Worm (Caenorhabditis elegans) whole organism, early embryonic: ENCODE results near the gene best-3.

Experiments used
- B0310.2 ChIP-seq: sonication (generic microtip); optimal IDR thresholded peaks from 2 replicates; lab custom pipeline; 2016; ENCODE audit warnings: mild to moderate bottlenecking, missing genetic modification characterization, missing compliant biosample characterization
- F13C5.2 ChIP-seq: sonication (generic microtip); optimal IDR thresholded peaks from 2 replicates; lab custom pipeline; 2017; ENCODE audit warnings: mild to moderate bottlenecking, missing genetic modification characterization, inconsistent platforms, missing compliant biosample characterization
- aly-1 ChIP-seq: sonication (generic microtip); optimal IDR thresholded peaks from 2 replicates; lab custom pipeline; 2016; ENCODE audit warnings: missing genetic modification characterization, missing compliant biosample characterization
- ama-1 ChIP-seq: fragments of 150-350 bp; optimal IDR thresholded peaks from 2 replicates; lab custom pipeline; 2014
- ceh-13 ChIP-seq: fragments of 200-800 bp; sonication (Bioruptor generic); optimal IDR thresholded peaks from 2 replicates; lab custom pipeline; 2018; ENCODE audit warnings: mild to moderate bottlenecking, missing genetic modification characterization, missing compliant biosample characterization
- ceh-36 ChIP-seq: sonication (generic microtip); optimal IDR thresholded peaks from 2 replicates; lab custom pipeline; 2016; ENCODE audit warnings: missing genetic modification characterization, inconsistent platforms, missing compliant biosample characterization
- ets-7 ChIP-seq: sonication (generic microtip); optimal IDR thresholded peaks from 2 replicates; lab custom pipeline; 2016; ENCODE audit warnings: missing genotype, missing genetic modification characterization, missing compliant biosample characterization
- flt-1 ChIP-seq: fragments of 200-800 bp; sonication (Bioruptor generic); IDR thresholded peaks from 2 replicates; pipeline ENCODE4 v1.3.6; 2022; ENCODE audit warnings: missing genetic modification characterization, missing compliant biosample characterization
- hmbx-1 ChIP-seq: sonication (generic microtip); optimal IDR thresholded peaks from 2 replicates; lab custom pipeline; 2016; ENCODE audit warnings: mild to moderate bottlenecking, missing genetic modification characterization, missing compliant biosample characterization
- hmg-4 ChIP-seq: fragments of 200-800 bp; sonication (Bioruptor generic); optimal IDR thresholded peaks from 2 replicates; lab custom pipeline; 2018; ENCODE audit warnings: mild to moderate bottlenecking, missing genetic modification characterization, missing compliant biosample characterization
- hnd-1 ChIP-seq: sonication (generic microtip); optimal IDR thresholded peaks from 2 replicates; lab custom pipeline; 2016; ENCODE audit warnings: missing genetic modification characterization, missing compliant biosample characterization
- pes-1 ChIP-seq: fragments of 200-800 bp; sonication (Bioruptor generic); IDR thresholded peaks from 2 replicates; pipeline ENCODE4 v1.3.6; 2022; ENCODE audit warnings: missing genetic modification reagents, missing genetic modification characterization, missing compliant biosample characterization
- scrt-1 ChIP-seq: fragments of 200-800 bp; sonication (Bioruptor generic); IDR thresholded peaks from 2 replicates; pipeline ENCODE4 v1.3.6; 2022; ENCODE audit warnings: missing genetic modification characterization, missing compliant biosample characterization
- sea-1 ChIP-seq: fragments of 200-800 bp; sonication (Bioruptor generic); conservative IDR thresholded peaks from 2 replicates; pipeline ENCODE4 v1.3.6; 2022; ENCODE audit warnings: missing genetic modification characterization, missing compliant biosample characterization
- tbx-11 ChIP-seq: fragments of 200-800 bp; sonication (Bioruptor generic); IDR thresholded peaks from 2 replicates; pipeline ENCODE4 v1.3.6; 2022; ENCODE audit warnings: missing genetic modification characterization, missing compliant biosample characterization
- tbx-37 ChIP-seq: fragments of 200-800 bp; sonication (Bioruptor generic); conservative IDR thresholded peaks from 2 replicates; pipeline ENCODE4 v1.3.6; 2022; ENCODE audit warnings: missing genetic modification reagents, missing genetic modification characterization, missing compliant biosample characterization
- tra-4 ChIP-seq: sonication (generic microtip); optimal IDR thresholded peaks from 2 replicates; lab custom pipeline; 2017; ENCODE audit warnings: missing genetic modification characterization, missing compliant biosample characterization

The best-3 gene

DNA sequence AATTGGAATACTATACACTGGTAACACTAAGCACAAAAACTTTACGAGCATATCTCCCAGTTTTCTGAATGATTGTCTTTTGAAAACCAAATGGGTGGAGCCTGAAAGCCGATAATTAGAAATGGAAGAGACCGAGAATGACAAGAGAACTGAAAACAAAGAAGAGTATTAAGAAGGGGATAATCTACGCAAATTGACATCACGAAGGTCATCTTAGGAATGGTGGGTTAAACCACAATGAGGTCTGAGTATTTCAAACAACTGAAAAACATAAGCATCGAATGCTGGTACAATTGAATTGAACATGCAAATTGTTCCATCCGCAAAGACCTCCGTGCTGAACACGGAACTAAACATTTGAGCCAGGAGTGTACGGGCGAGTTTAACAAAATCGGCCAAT is 26.7 kb downstream of the best-3 start, which contains the start of gene spp-24:
Gene spp-24, minus strand, starts transcription at position 101 of the 400 bp plus-strand sequence.
- no peak for TF ChIP-seq hmbx-1
- TF ChIP-seq F13C5.2 (tag; lab: Kevin White, UChicago) = no peak
- TF ChIP-seq ets-7 (tag; lab: Kevin White, UChicago) = no peak
- TF ChIP-seq tbx-11 (GFP tag; lab: Robert Waterston, UW) = no peak
- TF ChIP-seq ceh-36 = no peak

DNA sequence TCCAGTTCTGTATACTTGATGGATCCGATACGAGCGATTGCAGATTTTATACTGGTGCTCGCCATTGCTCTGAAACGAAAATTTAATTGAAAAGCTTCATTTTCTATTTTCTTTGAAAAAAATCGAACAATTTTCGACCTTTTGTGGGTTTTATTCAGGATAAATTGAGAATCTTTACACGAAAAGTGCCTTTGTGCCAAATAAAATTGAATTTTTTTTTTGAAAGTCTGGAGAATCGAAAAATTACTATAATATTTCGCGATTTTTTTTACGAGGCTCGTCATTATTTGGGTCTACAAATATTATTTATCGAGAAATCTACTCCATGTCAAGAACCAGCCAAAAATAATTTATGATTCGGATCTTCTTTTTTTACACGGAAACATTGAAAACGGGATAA is 29.1 kb downstream of the best-3 start, which contains the start of gene F23F1.10:
Gene F23F1.10, minus strand, starts transcription at position 69 of the 400 bp plus-strand sequence.
- TF ChIP-seq ama-1 (no peak), hnd-1 (tag; lab: Kevin White, UChicago) (no peak), B0310.2 (tag; lab: Kevin White, UChicago) (no peak), sea-1 (GFP tag; lab: Robert Waterston, UW) (no peak), tbx-37 (no peak), hmbx-1 (no peak), flt-1 (no peak), ets-7 (tag; lab: Kevin White, UChicago) (no peak), ceh-36 (no peak), tra-4 (tag; lab: Kevin White, UChicago) (no peak), aly-1 (tag; lab: Kevin White, UChicago) (no peak), scrt-1 (GFP tag; lab: Robert Waterston, UW) (no peak), pes-1 (GFP tag; lab: Robert Waterston, UW) (no peak), hmg-4 (GFP tag; lab: Kevin White, UChicago) (no peak), ceh-13 (GFP tag; lab: Kevin White, UChicago) (no peak), F13C5.2 (tag; lab: Kevin White, UChicago) (no peak), tbx-11 (GFP tag; lab: Robert Waterston, UW) (no peak)

DNA sequence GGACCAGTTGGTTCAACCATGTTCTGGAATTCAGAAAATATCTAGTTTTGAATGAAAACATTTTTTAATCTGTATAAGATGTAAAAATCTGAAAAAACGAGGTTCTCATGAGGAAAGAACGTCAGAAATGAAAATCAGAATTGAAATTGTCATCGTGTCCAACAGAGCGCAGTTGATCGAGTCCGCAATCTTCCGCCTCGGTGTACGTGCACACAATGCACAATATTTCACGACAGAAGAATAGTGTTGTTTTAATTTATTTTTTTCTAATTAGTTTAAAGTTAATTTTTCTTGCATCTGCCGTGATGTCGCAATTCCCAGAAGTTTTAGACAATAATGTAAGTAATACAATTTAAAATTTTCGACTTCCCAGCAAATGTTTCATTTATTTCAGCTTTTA is 30.9 kb downstream of the best-3 start, which contains the start of gene nfyc-1:
Gene nfyc-1, plus strand, starts transcription at position 268 of the 400 bp plus-strand sequence.
- TF ChIP-seq tra-4 (tag; lab: Kevin White, UChicago) (no peak), F13C5.2 (tag; lab: Kevin White, UChicago) (peak; percentile 54)

DNA sequence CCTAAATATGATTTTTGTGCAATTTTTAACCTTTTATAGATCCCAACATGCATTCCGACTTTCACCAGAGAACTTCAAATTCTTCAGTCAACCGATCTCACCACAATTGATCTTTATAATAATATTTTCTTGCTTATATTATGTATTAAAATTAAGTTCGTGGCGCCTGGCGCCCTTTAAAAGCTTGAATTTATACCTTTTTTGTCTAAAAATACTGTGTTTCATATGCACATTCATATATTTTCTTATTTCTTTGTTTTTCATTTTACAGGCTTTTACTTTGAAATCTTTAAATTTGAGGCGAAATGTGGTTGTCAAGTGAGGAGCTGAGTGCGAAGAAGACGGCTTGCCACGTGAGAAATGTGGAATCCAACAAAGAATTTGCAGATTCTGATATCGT is 32.0 kb downstream of the best-3 start, which contains the start of gene rpoa-49:
Gene rpoa-49, plus strand, starts transcription at position 301 of the 400 bp plus-strand sequence.
- TF ChIP-seq scrt-1 (GFP tag; lab: Robert Waterston, UW) (no peak), tbx-37 (no peak), pes-1 (GFP tag; lab: Robert Waterston, UW) (no peak), tbx-11 (GFP tag; lab: Robert Waterston, UW) (no peak), ceh-13 (GFP tag; lab: Kevin White, UChicago) (no peak), hmg-4 (GFP tag; lab: Kevin White, UChicago) (no peak), tra-4 (tag; lab: Kevin White, UChicago) (no peak), F13C5.2 (tag; lab: Kevin White, UChicago) (no peak), hnd-1 (tag; lab: Kevin White, UChicago) (no peak), hmbx-1 (no peak), aly-1 (tag; lab: Kevin White, UChicago) (no peak), sea-1 (GFP tag; lab: Robert Waterston, UW) (no peak), ceh-36 (no peak), ama-1 (no peak), B0310.2 (tag; lab: Kevin White, UChicago) (no peak), ets-7 (tag; lab: Kevin White, UChicago) (no peak), flt-1 (no peak)

DNA sequence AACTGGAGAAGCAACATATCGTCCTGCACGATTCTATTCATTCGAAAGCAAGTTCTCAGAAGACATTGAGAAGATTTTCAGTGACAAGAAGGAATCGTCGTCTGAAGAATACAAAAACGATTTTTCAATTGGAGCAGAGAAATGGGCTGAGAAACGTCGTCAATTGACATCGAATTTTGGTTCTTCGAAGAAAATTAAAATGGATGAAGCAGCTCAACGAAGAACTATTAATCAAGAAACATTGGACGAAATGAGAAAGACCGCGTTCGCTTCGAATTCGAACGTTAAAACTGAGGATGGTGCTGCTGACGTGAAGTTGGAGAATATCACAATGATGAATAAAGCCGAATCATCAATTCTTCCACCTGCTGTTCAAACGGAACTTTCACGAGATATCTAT is 33.3 kb downstream of the best-3 start, which contains the start of gene rpt-4:
Gene rpt-4, minus strand, starts transcription at position 101 of the 400 bp plus-strand sequence.
- TF ChIP-seq ceh-36 (no peak), ama-1 (no peak), sea-1 (GFP tag; lab: Robert Waterston, UW) (no peak), B0310.2 (tag; lab: Kevin White, UChicago) (no peak), tbx-11 (GFP tag; lab: Robert Waterston, UW) (no peak)

DNA sequence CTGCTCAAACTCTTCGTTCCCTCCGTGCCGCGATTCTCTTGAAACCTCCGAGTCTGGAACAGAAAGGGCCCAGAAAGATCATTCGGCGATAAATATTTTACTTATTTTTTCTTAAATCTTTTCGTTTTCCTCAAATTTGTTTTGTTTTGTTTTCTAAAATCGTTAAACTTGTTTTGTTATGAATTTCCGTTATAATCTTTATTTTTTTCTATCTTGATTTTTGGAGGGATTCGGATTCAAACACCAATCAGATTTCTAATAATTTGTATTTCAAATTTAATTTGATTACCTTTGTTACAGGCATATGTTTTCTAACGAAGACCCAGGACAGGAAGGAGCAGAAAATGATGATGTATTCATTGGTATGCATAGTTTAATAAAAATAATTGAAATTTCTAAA is 34.5 kb downstream of the best-3 start, which contains the start of gene C23H3.5:
Gene C23H3.5, plus strand, starts transcription at position 301 of the 400 bp plus-strand sequence.
- TF ChIP-seq tra-4 (tag; lab: Kevin White, UChicago) (no peak), aly-1 (tag; lab: Kevin White, UChicago) (no peak), F13C5.2 (tag; lab: Kevin White, UChicago) (no peak), ama-1 (no peak), ceh-13 (GFP tag; lab: Kevin White, UChicago) (no peak), ceh-36 (no peak), pes-1 (GFP tag; lab: Robert Waterston, UW) (no peak), hmbx-1 (no peak), hnd-1 (tag; lab: Kevin White, UChicago) (no peak), ets-7 (tag; lab: Kevin White, UChicago) (no peak), sea-1 (GFP tag; lab: Robert Waterston, UW) (no peak), hmg-4 (GFP tag; lab: Kevin White, UChicago) (no peak), B0310.2 (tag; lab: Kevin White, UChicago) (no peak), tbx-11 (GFP tag; lab: Robert Waterston, UW) (no peak), scrt-1 (GFP tag; lab: Robert Waterston, UW) (no peak), tbx-37 (no peak), flt-1 (no peak)

DNA sequence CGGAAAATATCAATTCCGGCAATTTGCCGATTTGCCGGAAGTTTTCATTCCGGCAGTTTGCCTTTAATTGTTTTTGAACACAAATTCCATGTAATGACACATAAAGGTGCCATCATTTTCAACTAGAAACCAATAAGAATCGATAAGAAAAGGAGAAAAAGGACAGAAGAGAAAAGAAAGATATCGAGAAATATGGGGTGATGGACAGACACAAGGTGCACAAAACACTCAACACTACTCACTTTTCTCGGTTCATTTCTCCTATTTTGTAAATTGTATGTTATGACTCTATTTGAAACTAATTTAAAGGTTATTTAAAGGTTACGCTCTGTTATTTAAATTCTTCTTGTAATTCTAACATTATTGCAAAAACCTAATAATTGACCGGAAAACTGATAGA is 38.1 kb downstream of the best-3 start:
- TF ChIP-seq ceh-13 (GFP tag; lab: Kevin White, UChicago) (no peak), hmbx-1 (peak; percentile 37), pes-1 (GFP tag; lab: Robert Waterston, UW) (no peak)

DNA sequence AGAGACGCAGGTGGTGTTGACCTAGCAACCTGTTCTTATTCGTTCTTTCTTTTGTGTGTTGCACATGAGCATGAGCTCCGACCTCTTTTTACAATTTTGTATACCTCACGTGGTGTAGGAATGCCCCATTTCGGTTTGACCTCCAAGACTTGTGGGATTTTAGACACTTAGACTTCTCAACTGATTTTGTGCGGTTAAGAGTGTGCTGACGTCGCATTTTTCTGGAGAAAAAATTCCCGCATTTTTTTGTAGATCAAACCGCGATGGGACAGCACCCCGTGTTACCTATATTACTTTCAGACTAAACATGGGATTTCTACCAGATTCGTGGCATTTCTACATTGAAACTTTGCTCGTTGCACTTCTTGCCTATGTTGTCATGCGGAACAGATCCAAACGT is 38.6 kb downstream of the best-3 start, which contains the start of gene sptl-1:
Gene sptl-1, plus strand, starts transcription at position 301 of the 400 bp plus-strand sequence.
- TF ChIP-seq hnd-1 (tag; lab: Kevin White, UChicago) (no peak), ets-7 (tag; lab: Kevin White, UChicago) (no peak), B0310.2 (tag; lab: Kevin White, UChicago) (no peak), tbx-11 (GFP tag; lab: Robert Waterston, UW) (no peak), tra-4 (tag; lab: Kevin White, UChicago) (no peak), sea-1 (GFP tag; lab: Robert Waterston, UW) (no peak), scrt-1 (GFP tag; lab: Robert Waterston, UW) (no peak), flt-1 (no peak), ceh-36 (no peak), tbx-37 (no peak), aly-1 (tag; lab: Kevin White, UChicago) (no peak), ceh-13 (GFP tag; lab: Kevin White, UChicago) (no peak), F13C5.2 (tag; lab: Kevin White, UChicago) (no peak), hmbx-1 (no peak), ama-1 (no peak), pes-1 (GFP tag; lab: Robert Waterston, UW) (no peak), hmg-4 (GFP tag; lab: Kevin White, UChicago) (no peak)
